Worm (Caenorhabditis elegans): Measurements from ENCODE around the gene srz-72.
"Not testable (repeated sequence)": the region's sequence is repeated elsewhere in the genome, so short reads cannot be mapped to it uniquely, and the experiment has no call there.

srz-72 gene

DNA sequence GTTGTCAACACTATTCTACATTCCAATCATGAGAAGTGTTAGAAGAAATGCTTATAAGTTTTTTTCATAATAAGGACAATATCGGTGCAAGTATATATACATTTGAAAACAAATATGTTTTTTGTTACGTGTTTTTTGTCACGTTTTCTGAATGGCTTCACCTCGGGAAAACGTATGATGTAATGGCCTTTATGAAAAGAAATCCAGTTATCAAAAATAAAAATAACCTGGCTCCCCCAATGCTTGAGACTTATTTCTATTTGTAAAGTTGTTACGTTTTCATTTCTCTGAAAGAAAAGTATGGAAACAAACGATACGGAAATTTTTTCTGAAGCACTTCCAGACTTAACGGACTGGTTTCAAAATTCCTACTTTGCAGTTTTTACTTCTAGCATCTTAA lies at the start of gene srz-72:
srz-72 (plus strand) TSS at position 301 of the 400 bp plus-strand sequence.
- TF ChIP-seq W03F9.2 (tag; optimal IDR thresholded peaks at IDR 0.05) (no peak), him-1 (tag; optimal IDR thresholded peaks at IDR 0.05) (no peak), dao-5 (tag; optimal IDR thresholded peaks at IDR 0.05) (no peak)

DNA sequence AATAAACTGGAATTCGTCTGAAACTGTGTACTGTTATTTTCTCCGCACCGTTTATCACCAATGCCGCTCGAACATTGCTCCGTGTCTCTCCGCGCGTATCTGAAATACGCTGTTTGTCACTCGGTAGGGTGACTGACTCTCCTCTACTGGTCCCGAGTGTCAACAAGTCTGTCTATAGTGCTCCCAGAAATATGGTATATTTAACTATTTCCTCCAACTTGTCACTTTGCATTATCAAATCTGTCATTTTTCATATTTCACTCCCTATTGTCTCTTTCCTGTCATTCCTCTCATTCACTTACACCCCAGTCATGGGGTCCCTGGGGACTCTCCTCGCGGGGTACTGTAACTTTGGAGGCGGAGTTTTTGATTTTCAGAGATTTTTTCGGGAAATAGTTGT lies 44.5 kb upstream of the srz-72 start, which contains the start of gene hlh-17:
hlh-17 (plus strand) TSS at position 301 of the 400 bp plus-strand sequence.
- TF ChIP-seq dao-5 (tag; optimal IDR thresholded peaks at IDR 0.05) (no peak), him-1 (tag; optimal IDR thresholded peaks at IDR 0.05) (no peak), W03F9.2 (tag; optimal IDR thresholded peaks at IDR 0.05) (no peak)

DNA sequence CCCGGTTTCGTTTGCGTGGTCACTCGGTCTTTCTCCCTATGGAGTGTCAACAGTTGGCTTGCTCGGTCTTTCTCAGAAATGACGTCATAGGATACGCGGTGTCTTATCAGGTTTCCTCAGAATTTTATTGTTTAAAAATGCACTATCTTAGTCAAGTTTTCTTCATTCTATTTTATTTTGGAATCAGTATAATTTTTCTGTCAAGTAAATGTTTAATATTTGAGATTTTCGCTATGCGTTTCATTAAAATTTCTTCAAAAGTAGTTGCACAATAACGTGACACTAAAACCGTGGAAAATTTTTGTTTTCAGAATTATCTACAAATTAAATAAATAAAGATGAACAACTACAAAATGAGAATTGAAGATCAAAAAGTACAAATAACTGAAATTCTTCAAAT lies 41.6 kb upstream of the srz-72 start, which contains the start of gene hlh-31:
hlh-31 (plus strand) TSS at position 301 of the 400 bp plus-strand sequence.
- TF ChIP-seq dao-5 (tag; optimal IDR thresholded peaks at IDR 0.05) (no peak), W03F9.2 (tag; optimal IDR thresholded peaks at IDR 0.05) (no peak), him-1 (tag; optimal IDR thresholded peaks at IDR 0.05) (no peak)

DNA sequence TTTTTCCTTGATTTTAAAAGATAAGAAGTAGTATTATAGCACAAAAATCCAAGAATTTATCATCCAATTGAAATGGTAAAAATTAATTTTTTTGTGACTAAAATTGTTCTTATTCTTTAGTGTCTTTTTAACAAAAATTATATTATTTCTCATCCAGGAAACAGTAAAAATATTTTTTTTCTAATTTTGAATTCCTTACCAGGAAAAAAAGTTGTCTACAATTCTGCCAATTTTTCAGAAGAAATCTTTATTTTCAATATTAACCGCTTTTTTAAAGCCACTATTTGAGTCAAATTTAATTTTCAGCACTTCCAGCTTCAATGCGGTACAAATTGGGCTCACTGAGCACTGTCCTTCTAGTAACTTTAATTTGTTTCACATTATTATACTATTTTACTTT lies 28.0 kb upstream of the srz-72 start, which contains the start of gene F38C2.4:
F38C2.4 (plus strand) TSS at position 301 of the 400 bp plus-strand sequence.
- TF ChIP-seq him-1 (tag; optimal IDR thresholded peaks at IDR 0.05) (no peak), W03F9.2 (tag; optimal IDR thresholded peaks at IDR 0.05) (no peak), dao-5 (tag; optimal IDR thresholded peaks at IDR 0.05) (no peak)

DNA sequence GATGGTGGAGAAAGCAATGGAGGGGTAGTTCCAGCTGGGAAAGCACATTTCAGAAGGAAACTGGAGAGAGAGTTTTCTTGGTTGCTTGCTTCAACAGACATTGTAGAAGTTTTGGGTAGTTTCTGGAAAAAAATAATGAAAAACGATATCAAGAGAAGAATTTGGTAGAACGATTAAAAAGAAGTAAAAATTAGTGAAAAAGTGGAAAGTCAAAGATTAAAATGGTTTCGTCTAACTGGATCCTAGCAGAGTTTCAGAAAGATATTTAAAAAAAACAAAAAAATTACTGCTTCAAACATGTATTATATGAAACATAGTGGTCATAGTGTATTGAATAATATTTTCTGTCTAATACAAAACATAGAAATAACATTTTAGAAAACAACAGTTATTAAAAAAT lies 21.7 kb upstream of the srz-72 start, which contains the start of gene F38C2.7:
F38C2.7 (minus strand) TSS at position 101 of the 400 bp plus-strand sequence.
- no peak for TF ChIP-seq W03F9.2 (tag; optimal IDR thresholded peaks at IDR 0.05)
- TF ChIP-seq him-1 (tag; optimal IDR thresholded peaks at IDR 0.05) = no peak
- TF ChIP-seq dao-5 (tag; optimal IDR thresholded peaks at IDR 0.05) = no peak

DNA sequence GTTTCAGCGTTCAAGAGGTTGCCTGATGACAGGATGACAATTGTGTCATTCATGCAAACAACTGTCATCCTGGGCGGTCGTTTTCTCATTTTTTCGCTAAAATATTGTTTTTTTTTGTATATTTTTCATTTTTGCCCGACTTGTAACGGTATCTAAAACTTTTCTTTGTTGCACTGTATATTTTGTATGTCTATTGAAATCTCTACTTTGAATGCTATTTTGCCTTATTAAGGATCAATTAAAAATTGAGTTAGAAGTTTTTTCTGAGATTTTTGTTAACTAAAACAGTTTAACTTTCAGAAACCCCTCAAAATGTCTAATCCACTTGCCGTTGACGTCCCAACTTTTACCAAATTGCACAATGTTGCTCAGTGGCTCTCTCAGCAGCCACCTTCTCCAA lies 21.0 kb upstream of the srz-72 start, which contains the start of gene ccch-2:
ccch-2 (plus strand) TSS at position 301 of the 400 bp plus-strand sequence.
- TF ChIP-seq W03F9.2 (tag; optimal IDR thresholded peaks at IDR 0.05) (no peak), dao-5 (tag; optimal IDR thresholded peaks at IDR 0.05) (no peak), him-1 (tag; optimal IDR thresholded peaks at IDR 0.05) (no peak)

DNA sequence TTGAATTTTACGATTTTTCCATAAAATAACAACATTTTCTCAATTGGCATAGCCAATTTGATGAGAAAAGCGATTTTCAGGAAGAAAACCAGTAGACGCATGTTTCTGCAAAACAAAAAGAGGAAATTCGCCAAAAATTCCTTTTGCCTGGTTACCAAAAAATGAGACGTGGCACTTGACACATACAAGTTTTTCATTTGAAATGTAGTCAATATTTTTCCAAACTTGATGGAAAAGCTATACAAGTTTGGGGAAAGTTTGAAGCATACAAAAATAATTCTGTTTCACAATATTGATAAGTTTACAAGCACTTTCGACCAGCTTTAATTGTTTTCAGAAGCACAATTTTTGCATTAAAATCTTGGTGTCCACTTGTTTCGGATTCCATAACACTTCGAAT lies 18.3 kb upstream of the srz-72 start, which contains the start of gene clec-191:
clec-191 (minus strand) TSS at position 101 of the 400 bp plus-strand sequence.
- TF ChIP-seq him-1 (tag; optimal IDR thresholded peaks at IDR 0.05) (no peak), dao-5 (tag; optimal IDR thresholded peaks at IDR 0.05) (no peak), W03F9.2 (tag; optimal IDR thresholded peaks at IDR 0.05) (no peak)

DNA sequence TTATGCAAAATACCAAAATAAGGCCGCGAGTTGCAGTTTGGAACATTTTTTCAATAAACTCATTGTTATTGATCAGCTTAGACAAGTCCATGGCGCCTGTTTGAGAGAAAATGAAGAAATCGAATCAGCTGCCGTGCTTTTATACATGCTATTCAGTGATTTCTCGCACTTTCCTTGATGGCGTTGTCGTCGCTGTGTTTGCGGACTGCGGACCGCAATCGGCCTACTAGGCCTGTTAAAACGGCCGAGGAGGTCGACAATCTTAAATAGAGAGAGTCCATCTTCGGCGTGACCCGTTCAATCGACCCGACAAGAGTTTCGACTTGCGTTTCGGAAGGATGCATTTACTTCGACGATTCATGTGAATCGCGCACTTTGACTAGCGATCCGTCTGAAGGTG lies 8.2 kb upstream of the srz-72 start, which contains the start of gene srz-75:
srz-75 (minus strand) TSS at position 101 of the 400 bp plus-strand sequence.
- TF ChIP-seq W03F9.2 (tag; optimal IDR thresholded peaks at IDR 0.05) = no peak
- no peak for TF ChIP-seq him-1 (tag; optimal IDR thresholded peaks at IDR 0.05)
- no peak for TF ChIP-seq dao-5 (tag; optimal IDR thresholded peaks at IDR 0.05)

DNA sequence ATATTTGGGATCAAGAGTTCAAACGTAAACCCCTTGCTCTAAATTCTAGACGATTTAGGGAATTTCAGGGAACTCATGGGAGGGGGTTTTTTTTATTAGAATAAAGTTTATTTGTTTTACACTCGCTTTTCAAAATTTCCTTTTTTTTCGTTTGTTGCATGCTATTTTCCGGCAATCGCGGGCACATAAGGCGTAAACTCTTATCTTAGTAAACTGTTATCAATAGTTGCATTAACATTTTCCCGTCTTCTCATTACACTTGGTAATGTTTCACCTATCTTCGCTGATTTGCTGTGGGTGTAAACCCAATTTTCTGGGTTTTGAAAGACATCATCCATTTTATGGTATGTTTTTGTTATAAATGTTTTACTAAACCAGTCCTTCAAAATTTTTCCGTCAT lies 5.1 kb upstream of the srz-72 start:
- no peak for TF ChIP-seq dao-5 (tag; optimal IDR thresholded peaks at IDR 0.05)

DNA sequence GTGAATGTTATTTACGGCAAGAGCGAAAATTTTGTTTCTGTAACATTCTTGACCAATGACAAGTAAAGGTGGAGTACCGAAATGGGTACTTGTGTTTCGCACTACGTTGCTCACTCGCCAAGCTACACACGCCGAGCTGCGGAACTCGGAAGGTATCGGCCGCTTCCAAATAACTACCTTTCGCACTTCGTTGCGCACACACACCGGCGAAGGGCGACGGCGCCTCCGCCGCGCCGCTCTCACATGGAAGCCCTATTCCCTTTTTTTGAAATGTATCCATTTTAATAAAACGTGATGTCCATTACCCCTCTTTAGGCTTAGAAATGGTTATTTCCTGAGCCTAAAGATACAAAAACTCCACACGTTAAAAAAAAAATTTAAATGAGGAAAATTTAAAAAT lies 8.0 kb downstream of the srz-72 start:
- TF ChIP-seq him-1 (tag; optimal IDR thresholded peaks at IDR 0.05) = no peak
- no peak for TF ChIP-seq dao-5 (tag; optimal IDR thresholded peaks at IDR 0.05)
- no peak for TF ChIP-seq W03F9.2 (tag; optimal IDR thresholded peaks at IDR 0.05)

DNA sequence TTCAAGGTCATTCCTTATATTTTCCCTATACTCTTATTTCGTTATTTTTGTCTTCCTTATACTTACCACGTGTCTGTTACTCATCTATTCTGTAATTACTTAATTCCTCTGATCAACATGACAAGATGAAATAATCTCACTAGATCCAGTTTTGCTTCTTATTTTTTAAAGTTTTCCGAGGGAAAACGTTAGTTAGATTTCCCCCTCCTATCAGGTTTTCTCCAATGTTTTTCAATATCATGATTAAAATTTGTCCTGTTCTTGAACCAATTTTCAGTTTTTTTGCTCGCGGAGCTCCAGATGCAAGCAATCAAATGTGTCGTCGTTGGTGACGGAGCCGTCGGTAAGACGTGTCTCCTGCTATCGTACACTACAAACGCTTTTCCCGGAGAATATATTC lies 9.0 kb downstream of the srz-72 start, which contains the start of gene rac-2:
rac-2 (plus strand) TSS at position 301 of the 400 bp plus-strand sequence.
- not testable (repeated sequence) for TF ChIP-seq him-1, dao-5, W03F9.2 (tag; optimal IDR thresholded peaks at IDR 0.05)

DNA sequence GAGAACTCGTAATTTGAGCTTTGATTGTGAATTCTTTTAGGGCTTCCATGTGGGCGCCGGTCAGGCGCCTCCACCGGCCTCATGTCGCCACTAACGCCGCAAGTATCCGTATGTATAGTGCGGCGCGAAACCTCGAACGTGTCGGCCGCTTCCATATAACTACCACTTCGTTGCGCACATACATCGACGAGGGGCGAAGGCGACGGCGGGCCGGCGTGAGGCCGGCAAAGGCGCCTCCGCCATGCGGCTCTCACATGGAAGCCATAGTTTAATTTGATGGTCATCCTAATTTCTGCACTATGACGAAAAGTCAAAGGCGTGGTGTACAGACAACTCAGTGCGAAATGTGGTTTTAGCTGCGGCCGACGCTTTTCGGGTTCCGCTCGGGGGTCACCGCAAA lies 11.2 kb downstream of the srz-72 start:
- TF ChIP-seq him-1 (tag; optimal IDR thresholded peaks at IDR 0.05) (no peak), W03F9.2 (tag; optimal IDR thresholded peaks at IDR 0.05) (no peak)

DNA sequence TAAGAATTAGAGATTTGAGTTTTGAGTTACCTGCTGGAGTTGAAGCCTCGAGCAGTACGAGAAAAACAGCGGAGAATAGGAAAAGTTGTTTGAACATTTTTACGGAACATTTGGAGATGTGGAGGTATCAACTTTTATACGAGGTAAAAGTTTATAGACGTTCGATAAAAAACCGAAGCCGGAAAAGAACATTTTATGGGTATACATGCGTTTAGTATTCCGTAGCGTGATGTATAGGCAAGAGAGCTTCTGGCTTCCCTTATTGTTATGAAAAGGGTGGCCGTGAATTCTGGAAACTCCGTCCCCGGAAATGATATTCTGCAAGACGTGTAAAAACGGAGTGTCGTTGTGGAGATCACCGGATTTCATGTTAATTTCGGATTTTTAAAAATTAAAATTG lies 21.5 kb downstream of the srz-72 start, which contains the start of gene K03D3.5:
K03D3.5 (minus strand) TSS at position 101 of the 400 bp plus-strand sequence.
- no peak for TF ChIP-seq W03F9.2 (tag; optimal IDR thresholded peaks at IDR 0.05)
- TF ChIP-seq dao-5 (tag; optimal IDR thresholded peaks at IDR 0.05) = no peak
- no peak for TF ChIP-seq him-1 (tag; optimal IDR thresholded peaks at IDR 0.05)

DNA sequence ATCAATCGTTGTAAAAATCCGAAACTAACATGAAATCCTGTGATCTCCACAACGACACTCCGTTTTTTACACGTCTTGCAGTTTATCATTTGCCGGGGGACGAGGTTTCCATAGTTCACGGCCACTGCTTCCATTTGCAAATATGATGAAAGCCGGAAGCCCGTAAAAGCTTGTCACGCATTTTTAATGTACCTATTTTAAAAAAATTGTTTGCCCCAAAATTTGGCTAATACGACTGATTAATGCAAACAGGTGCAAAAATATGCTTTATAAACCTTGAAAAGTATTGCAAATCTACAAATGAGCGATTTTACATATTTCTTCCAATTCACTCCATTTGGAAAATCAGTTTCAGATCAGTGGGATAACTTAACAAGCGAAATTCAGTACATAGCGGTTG lies 21.9 kb downstream of the srz-72 start, which contains the start of gene srz-61:
srz-61 (plus strand) TSS at position 301 of the 400 bp plus-strand sequence.
- TF ChIP-seq W03F9.2 (tag; optimal IDR thresholded peaks at IDR 0.05) (no peak), him-1 (tag; optimal IDR thresholded peaks at IDR 0.05) (no peak), dao-5 (tag; optimal IDR thresholded peaks at IDR 0.05) (no peak)

DNA sequence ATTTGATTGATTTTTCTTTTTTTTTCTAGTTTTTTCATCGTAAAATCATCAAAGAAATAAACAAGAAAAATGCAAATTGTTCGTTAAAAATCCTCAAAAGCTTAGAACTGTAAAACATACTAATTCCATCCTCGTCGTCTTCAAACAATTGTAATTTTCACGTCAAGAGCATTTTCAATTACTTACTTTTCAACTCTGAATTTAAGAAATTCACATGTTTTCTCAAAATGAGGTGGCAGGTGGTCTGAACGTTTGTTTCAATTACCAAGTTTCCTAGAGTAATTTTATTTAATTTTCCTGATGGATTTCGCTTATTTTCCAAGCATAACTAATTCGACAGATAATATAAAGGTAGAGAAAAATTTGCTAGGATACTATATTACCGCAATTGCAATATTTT lies 24.4 kb downstream of the srz-72 start, which contains the start of gene srz-104:
srz-104 (plus strand) TSS at position 301 of the 400 bp plus-strand sequence.
- TF ChIP-seq dao-5 (tag; optimal IDR thresholded peaks at IDR 0.05) = no peak
- TF ChIP-seq him-1 (tag; optimal IDR thresholded peaks at IDR 0.05) = no peak
- no peak for TF ChIP-seq W03F9.2 (tag; optimal IDR thresholded peaks at IDR 0.05)

All from whole organism, L4/young adult.